Fruit fly (Drosophila melanogaster) whole organism, embryonic: ENCODE results near the gene THADA.

ENCODE experiments used
- CG7556 ChIP-seq: fragments of 200-800 bp; sonication (Bioruptor generic); optimal IDR thresholded peaks from 2 replicates; lab custom pipeline; 2017; ENCODE audit warnings: missing biosample characterization, mild to moderate bottlenecking, missing genetic modification characterization
- Mad ChIP-seq: fragments of 200-800 bp; sonication (Bioruptor generic); optimal IDR thresholded peaks from 2 replicates; lab custom pipeline; 2016; ENCODE audit warnings: missing biosample characterization, missing genetic modification characterization
- nau ChIP-seq: fragments of 200-800 bp; sonication (Bioruptor generic); optimal IDR thresholded peaks from 3 replicates; lab custom pipeline; 2017; ENCODE audit warnings: missing biosample characterization, mild to moderate bottlenecking, missing genetic modification characterization, missing genetic modification reagents

DNA sequence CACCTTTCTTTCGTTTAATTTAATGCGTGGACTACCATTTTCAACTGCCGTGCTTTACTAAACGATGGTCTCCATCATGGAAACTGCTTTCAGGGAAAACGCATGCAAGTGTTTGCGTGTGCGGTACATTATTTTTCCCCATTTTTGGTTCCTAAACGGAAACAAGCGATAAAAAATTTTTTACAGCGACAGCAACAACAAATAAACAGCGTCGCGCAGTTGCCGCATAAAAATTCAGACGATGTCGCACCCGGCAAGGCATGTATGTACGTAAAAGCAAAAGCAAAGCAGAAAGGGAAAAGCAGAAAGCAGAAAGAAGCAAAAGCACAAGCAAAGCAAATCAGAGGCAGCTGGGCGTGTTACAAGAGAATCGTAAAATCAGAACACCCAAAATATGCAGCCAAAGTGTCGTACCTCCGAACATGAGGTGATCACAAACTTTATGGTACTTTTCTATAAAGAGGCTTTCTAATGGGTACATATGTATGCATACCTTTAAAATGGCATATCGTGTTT is 19.7 kb downstream of the THADA start:
- TF ChIP-seq Mad (GFP tag; lab: Kevin White, UChicago) = no peak
- TF ChIP-seq CG7556 (GFP tag; lab: Kevin White, UChicago) = no peak
- TF ChIP-seq nau (GFP tag; lab: Kevin White, UChicago) = no peak
